Fruit fly (Drosophila melanogaster) whole organism, embryonic: Measurements from ENCODE around the gene CG31804.

Experiments
- Ada2b ChIP-seq: fragments of 200-800 bp; sonication (Bioruptor generic); IDR thresholded peaks from 2 replicates; pipeline ENCODE4 v1.3.6; 2022; ENCODE audit warnings: missing biosample characterization, missing genetic modification characterization
- Adf1 ChIP-seq: fragments of 200-800 bp; sonication (Bioruptor generic); IDR thresholded peaks from 2 replicates; pipeline ENCODE4 v1.3.6; 2022; ENCODE audit warnings: missing biosample characterization, missing genetic modification characterization
- B-H1 ChIP-seq: fragments of 200-800 bp; sonication (Bioruptor generic); IDR thresholded peaks from 3 replicates; pipeline ENCODE4 v1.3.6; 2022; ENCODE audit warnings: missing biosample characterization, missing genetic modification characterization
- CG10147 ChIP-seq: fragments of 200-800 bp; sonication (Bioruptor generic); optimal IDR thresholded peaks from 2 replicates; lab custom pipeline; 2019; ENCODE audit warnings: missing biosample characterization, mild to moderate bottlenecking, missing genetic modification characterization, moderate library complexity
- CG10462 ChIP-seq: fragments of 200-800 bp; sonication (Bioruptor generic); optimal IDR thresholded peaks from 2 replicates; lab custom pipeline; 2016; ENCODE audit warnings: missing biosample characterization, missing genetic modification characterization
- CG11560 ChIP-seq: fragments of 200-800 bp; sonication (Bioruptor generic); IDR thresholded peaks from 3 replicates; pipeline ENCODE4 v1.3.6; 2022; ENCODE audit warnings: missing biosample characterization, missing genetic modification characterization
- CG14441 ChIP-seq: fragments of 200-800 bp; sonication (Bioruptor generic); IDR thresholded peaks from 2 replicates; pipeline ENCODE4 v1.3.6; 2022; ENCODE audit warnings: missing biosample characterization, missing genetic modification characterization
- CG16815 ChIP-seq: fragments of 200-800 bp; sonication (Bioruptor generic); optimal IDR thresholded peaks from 3 replicates; lab custom pipeline; 2017; ENCODE audit warnings: missing biosample characterization, mild to moderate bottlenecking, missing genetic modification characterization
- CG17359 ChIP-seq: fragments of 200-800 bp; sonication (Bioruptor generic); optimal IDR thresholded peaks from 3 replicates; lab custom pipeline; 2018; ENCODE audit warnings: missing biosample characterization, mild to moderate bottlenecking, missing genetic modification characterization, moderate library complexity
- CG17385 ChIP-seq: fragments of 200-800 bp; sonication (Bioruptor generic); optimal IDR thresholded peaks from 3 replicates; lab custom pipeline; 2018; ENCODE audit warnings: missing biosample characterization, mild to moderate bottlenecking, missing genetic modification characterization
- CG2129 ChIP-seq: fragments of 200-800 bp; sonication (Bioruptor generic); IDR thresholded peaks from 2 replicates; pipeline ENCODE4 v1.3.6; 2022; ENCODE audit warnings: missing biosample characterization, missing genetic modification characterization; ENCODE audit not compliant: partially characterized antibody
- CG2199 ChIP-seq: fragments of 200-800 bp; sonication (Bioruptor generic); IDR thresholded peaks from 3 replicates; pipeline ENCODE4 v1.3.6; 2022; ENCODE audit warnings: missing biosample characterization, missing genetic modification characterization
- CG31441 ChIP-seq: fragments of 200-800 bp; sonication (Bioruptor generic); IDR thresholded peaks from 2 replicates; pipeline ENCODE4 v1.3.6; 2022; ENCODE audit warnings: missing biosample characterization, missing genetic modification characterization
- CG4730 ChIP-seq: fragments of 200-800 bp; sonication (Bioruptor generic); IDR thresholded peaks from 2 replicates; pipeline ENCODE4 v1.3.6; 2022; ENCODE audit warnings: missing biosample characterization, missing genetic modification characterization
- CG5953 ChIP-seq: fragments of 200-800 bp; sonication (Bioruptor generic); IDR thresholded peaks from 2 replicates; pipeline ENCODE4 v1.3.6; 2022; ENCODE audit warnings: missing biosample characterization, missing genetic modification characterization
- CG6689 ChIP-seq: fragments of 200-800 bp; sonication (Bioruptor generic); IDR thresholded peaks from 2 replicates; pipeline ENCODE4 v1.3.6; 2022; ENCODE audit warnings: missing biosample characterization, missing genetic modification characterization
- CG7786 ChIP-seq: fragments of 200-800 bp; sonication (Bioruptor generic); optimal IDR thresholded peaks from 2 replicates; lab custom pipeline; 2016; ENCODE audit warnings: missing biosample characterization, missing genetic modification characterization
- CG8359 ChIP-seq: fragments of 200-800 bp; sonication (Bioruptor generic); optimal IDR thresholded peaks from 2 replicates; lab custom pipeline; 2017; ENCODE audit warnings: missing biosample characterization, mild to moderate bottlenecking, missing genetic modification characterization, borderline replicate concordance
- CkIIα-i1 ChIP-seq: fragments of 200-800 bp; sonication (Bioruptor generic); IDR thresholded peaks from 2 replicates; pipeline ENCODE4 v1.3.6; 2022; ENCODE audit warnings: missing biosample characterization, missing genetic modification characterization
- D ChIP-seq, 2 experiments: fragments of 200-800 bp in 1 of 2; fragments of >200 bp in 1 of 2; sonication (Bioruptor generic) in 1 of 2; optimal IDR thresholded peaks; 2 replicates in 1 of 2; 3 replicates in 1 of 2; lab custom pipeline; 2017; ENCODE audit warnings: mild to moderate bottlenecking in 1 of 2, missing biosample characterization in 1 of 2, missing genetic modification characterization in 1 of 2, missing genetic modification reagents in 1 of 2
- D19B ChIP-seq: fragments of 200-800 bp; sonication (Bioruptor generic); optimal IDR thresholded peaks from 2 replicates; lab custom pipeline; 2017; ENCODE audit warnings: missing biosample characterization, mild to moderate bottlenecking, missing genetic modification characterization
- Deaf1 ChIP-seq: fragments of 200-800 bp; optimal IDR thresholded peaks from 3 replicates; lab custom pipeline; 2019; ENCODE audit warnings: missing biosample characterization, mild to moderate bottlenecking, missing genetic modification characterization, moderate library complexity
- Dp ChIP-seq: fragments of 200-800 bp; sonication (Bioruptor generic); optimal IDR thresholded peaks from 2 replicates; lab custom pipeline; 2018; ENCODE audit warnings: missing biosample characterization, mild to moderate bottlenecking, missing genetic modification characterization, moderate library complexity
- Drgx ChIP-seq: fragments of 200-800 bp; sonication (Bioruptor generic); IDR thresholded peaks from 2 replicates; pipeline ENCODE4 v1.3.6; 2022; ENCODE audit warnings: missing biosample characterization, missing genetic modification characterization
- Fer2 ChIP-seq: fragments of 200-800 bp; sonication (Bioruptor generic); optimal IDR thresholded peaks from 2 replicates; lab custom pipeline; 2018; ENCODE audit warnings: missing biosample characterization, mild to moderate bottlenecking, missing genetic modification characterization, moderate library complexity
- HLHmδ ChIP-seq: fragments of 200-800 bp; sonication (Bioruptor generic); optimal IDR thresholded peaks from 2 replicates; lab custom pipeline; 2018; ENCODE audit warnings: missing biosample characterization, mild to moderate bottlenecking, missing genetic modification characterization, moderate library complexity
- Kr ChIP-seq: fragments of 200-800 bp; sonication (Bioruptor generic); optimal IDR thresholded peaks from 2 replicates; lab custom pipeline; 2017; ENCODE audit warnings: missing biosample characterization, mild to moderate bottlenecking, missing genetic modification characterization
- NFAT ChIP-seq: fragments of 200-800 bp; sonication (Bioruptor generic); IDR thresholded peaks from 2 replicates; pipeline ENCODE4 v1.3.6; 2022; ENCODE audit warnings: missing biosample characterization, missing genetic modification characterization
- Nf-YA ChIP-seq: fragments of 200-800 bp; sonication (Bioruptor generic); IDR thresholded peaks from 2 replicates; pipeline ENCODE4 v1.3.6; 2022; ENCODE audit warnings: missing biosample characterization, missing genetic modification characterization
- Ravus ChIP-seq: fragments of 200-800 bp; sonication (Bioruptor generic); IDR thresholded peaks from 2 replicates; pipeline ENCODE4 v1.3.6; 2022; ENCODE audit warnings: missing biosample characterization, missing genetic modification characterization
- Side ChIP-seq: fragments of 200-800 bp; sonication (Bioruptor generic); optimal IDR thresholded peaks from 2 replicates; lab custom pipeline; 2016; ENCODE audit warnings: missing biosample characterization, missing genetic modification characterization
- Sry-β ChIP-seq: fragments of 200-800 bp; sonication (Bioruptor generic); optimal IDR thresholded peaks from 2 replicates; lab custom pipeline; 2018; ENCODE audit warnings: missing biosample characterization, mild to moderate bottlenecking, missing genetic modification characterization, moderate library complexity
- Stat92E ChIP-seq, 3 experiments: fragments of >200 bp in 2 of 3; fragments of 200-800 bp in 1 of 3; sonication (Bioruptor generic) in 1 of 3; optimal IDR thresholded peaks; 2 replicates each; lab custom pipeline; 2017 to 2019; ENCODE audit warnings: missing biosample characterization in 3 of 3, missing genetic modification characterization in 3 of 3, mild to moderate bottlenecking in 1 of 3, moderate library complexity in 1 of 3
- br ChIP-seq: fragments of >200 bp; optimal IDR thresholded peaks from 2 replicates; lab custom pipeline; 2017
- chm ChIP-seq: fragments of 200-800 bp; sonication (Bioruptor generic); IDR thresholded peaks from 2 replicates; pipeline ENCODE4 v1.3.6; 2022; ENCODE audit warnings: missing biosample characterization, missing genetic modification characterization
- corto ChIP-seq: fragments of 200-800 bp; sonication (Bioruptor generic); optimal IDR thresholded peaks from 2 replicates; lab custom pipeline; 2016; ENCODE audit warnings: missing biosample characterization, mild to moderate bottlenecking, missing genetic modification characterization, moderate library complexity
- crc ChIP-seq: fragments of 200-800 bp; sonication (Bioruptor generic); optimal IDR thresholded peaks from 2 replicates; lab custom pipeline; 2016; ENCODE audit warnings: missing biosample characterization, missing genetic modification characterization
- disco-r ChIP-seq: fragments of 200-800 bp; sonication (Bioruptor generic); optimal IDR thresholded peaks from 2 replicates; lab custom pipeline; 2016; ENCODE audit warnings: missing biosample characterization, missing genetic modification characterization
- en ChIP-seq: fragments of 200-800 bp; sonication (Bioruptor generic); optimal IDR thresholded peaks from 2 replicates; lab custom pipeline; 2016; ENCODE audit warnings: missing biosample characterization, missing genetic modification characterization
- esg ChIP-seq: fragments of 200-800 bp; sonication (Bioruptor generic); conservative IDR thresholded peaks from 2 replicates; pipeline ENCODE4 v1.3.6; 2022; ENCODE audit warnings: missing biosample characterization, missing genetic modification characterization
- gem ChIP-seq: fragments of 200-800 bp; sonication (Bioruptor generic); optimal IDR thresholded peaks from 2 replicates; lab custom pipeline; 2019; ENCODE audit warnings: missing biosample characterization, mild to moderate bottlenecking, missing genetic modification characterization, moderate library complexity
- gsb-n ChIP-seq: fragments of 200-800 bp; sonication (Bioruptor generic); optimal IDR thresholded peaks from 3 replicates; lab custom pipeline; 2018; ENCODE audit warnings: missing biosample characterization, mild to moderate bottlenecking, missing genetic modification characterization
- hkb ChIP-seq, 2 experiments: fragments of 200-800 bp in 1 of 2; fragments of >200 bp in 1 of 2; sonication (Bioruptor generic) in 1 of 2; IDR thresholded peaks in 1 of 2; optimal IDR thresholded peaks in 1 of 2; 2 replicates each; pipeline versions ENCODE4 v1.3.6 to Lab custom; 2017 to 2022; ENCODE audit warnings: missing biosample characterization in 1 of 2, missing genetic modification characterization in 1 of 2
- odd ChIP-seq: fragments of 200-800 bp; sonication (Bioruptor generic); optimal IDR thresholded peaks from 2 replicates; lab custom pipeline; 2017; ENCODE audit warnings: missing biosample characterization, mild to moderate bottlenecking, missing genetic modification characterization
- onecut ChIP-seq: fragments of 200-800 bp; sonication (Bioruptor generic); IDR thresholded peaks from 2 replicates; pipeline ENCODE4 v1.3.6; 2022; ENCODE audit warnings: missing biosample characterization, missing genetic modification characterization
- pfk ChIP-seq: fragments of 200-800 bp; sonication (Bioruptor generic); optimal IDR thresholded peaks from 2 replicates; lab custom pipeline; 2018; ENCODE audit warnings: missing biosample characterization, mild to moderate bottlenecking, missing genetic modification characterization, moderate library complexity
- slou ChIP-seq: fragments of 200-800 bp; sonication (Bioruptor generic); optimal IDR thresholded peaks from 3 replicates; lab custom pipeline; 2016; ENCODE audit warnings: missing biosample characterization, missing genetic modification characterization
- so ChIP-seq: fragments of 200-800 bp; sonication (Bioruptor generic); IDR thresholded peaks from 3 replicates; pipeline ENCODE4 v1.3.6; 2022; ENCODE audit warnings: missing biosample characterization, missing genetic modification characterization
- tap ChIP-seq: fragments of 200-800 bp; optimal IDR thresholded peaks from 3 replicates; lab custom pipeline; 2019; ENCODE audit warnings: missing biosample characterization, mild to moderate bottlenecking, missing genetic modification characterization, moderate library complexity
- ttk ChIP-seq: fragments of 200-800 bp; sonication (Bioruptor generic); IDR thresholded peaks from 2 replicates; pipeline ENCODE4 v2.1.2; 2022; ENCODE audit warnings: missing biosample characterization, missing genetic modification characterization
- vvl ChIP-seq: fragments of 200-800 bp; sonication (Bioruptor generic); IDR thresholded peaks from 2 replicates; pipeline ENCODE4 v1.3.6; 2022; ENCODE audit warnings: missing biosample characterization, missing genetic modification characterization

CG31804 gene

dm6 chr2L:17379844-17380243 is 16.5 kb downstream of the CG31804 start (continued):
- TF ChIP-seq gsb-n (tag; lab: Kevin White, UChicago) (peak; percentile 91), pfk (peak; percentile 17), CG2199 (GFP tag; lab: Robert Waterston, UW) (peak; percentile 87), odd (peak; percentile 73), Nf-YA (peak; percentile 53; the same call in 1 of the 2 replicates), CG6689 (GFP tag; lab: Robert Waterston, UW) (peak; percentile 68), Kr (GFP tag; lab: Kevin White, UChicago) (peak; percentile 93), HLHmδ (GFP tag; lab: Kevin White, UChicago) (peak; percentile 89), vvl (peak; percentile 63), CG10462 (GFP tag; lab: Kevin White, UChicago) (peak; percentile 79), slou (GFP tag; lab: Kevin White, UChicago) (peak; percentile 13), Side (GFP tag; lab: Kevin White, UChicago) (peak; percentile 75), CG5953 (GFP tag; lab: Robert Waterston, UW) (peak; percentile 66), CG10147 (no peak), D (optimal IDR thresholded peaks at IDR 0.05; lab: Kevin White, UChicago) (no peak), D (GFP tag; optimal IDR thresholded peaks at IDR 0.05; lab: Kevin White, UChicago) (peak; percentile 88), onecut (GFP tag; lab: Robert Waterston, UW) (peak; percentile 72), crc (GFP tag; lab: Kevin White, UChicago) (peak; percentile 42), CG2129 (GFP tag; lab: Robert Waterston, UW) (no peak), CkIIα-i1 (GFP tag; lab: Robert Waterston, UW) (no peak), br (no peak), CG11560 (no peak), gem (tag; lab: Kevin White, UChicago) (peak; percentile 76), Drgx (peak; percentile 28; the same call in 1 of the 2 replicates), hkb (optimal IDR thresholded peaks at IDR 0.05; lab: Kevin White, UChicago) (no peak), hkb (GFP tag; IDR thresholded peaks at IDR 0.05; lab: Robert Waterston, UW) (peak; percentile 75), CG4730 (GFP tag; lab: Robert Waterston, UW) (no peak), disco-r (GFP tag; lab: Kevin White, UChicago) (peak; percentile 51), Ravus (no peak), CG31441 (peak; percentile 71), CG8359 (GFP tag; lab: Kevin White, UChicago) (peak; percentile 61), CG14441 (GFP tag; lab: Robert Waterston, UW) (no peak), Fer2 (peak; percentile 21), Sry-β (GFP tag; lab: Kevin White, UChicago) (peak; percentile 32), Ada2b (no peak), so (GFP tag; lab: Robert Waterston, UW) (peak; percentile 48; the same call in 1 of the 3 replicates), Dp (GFP tag; lab: Kevin White, UChicago) (no peak), CG16815 (GFP tag; lab: Kevin White, UChicago) (peak; percentile 27), CG17385 (GFP tag; lab: Kevin White, UChicago) (peak; percentile 55), D19B (no peak), esg (no peak), ttk (GFP tag; lab: Robert Waterston, UW) (peak; percentile 40; the same call in 1 of the 2 replicates), CG7786 (GFP tag; lab: Kevin White, UChicago) (peak; percentile 11), en (peak; percentile 71), NFAT (GFP tag; lab: Robert Waterston, UW) (no peak; the same call in 1 of the 2 replicates), B-H1 (GFP tag; lab: Robert Waterston, UW) (no peak), Stat92E (GFP tag; optimal IDR thresholded peaks at IDR 0.05; lab: Kevin White, UChicago) (peak in 1 of 3 experiments; percentile 63), CG17359 (tag; lab: Kevin White, UChicago) (peak; percentile 89), corto (no peak), chm (GFP tag; lab: Robert Waterston, UW) (peak; percentile 84), Adf1 (GFP tag; lab: Robert Waterston, UW) (no peak), Deaf1 (tag; lab: Kevin White, UChicago) (no peak), tap (tag; lab: Kevin White, UChicago) (peak; percentile 51)
